Worm (Caenorhabditis elegans) whole organism, L2 larva: ENCODE measurements around the gene stdh-3.

ENCODE experiments used
- C34F6.9 ChIP-seq: fragments of 150-350 bp; optimal IDR thresholded peaks from 2 replicates; lab custom pipeline; 2014; ENCODE audit warnings: missing biosample characterization, missing genetic modification characterization
- R02D3.7 ChIP-seq: fragments of 150-350 bp; optimal IDR thresholded peaks from 2 replicates; lab custom pipeline; 2014; ENCODE audit warnings: missing biosample characterization, missing genetic modification characterization
- Y55F3AM.14 ChIP-seq: fragments of 200-800 bp; sonication (Bioruptor generic); optimal IDR thresholded peaks from 2 replicates; lab custom pipeline; 2018; ENCODE audit warnings: mild to moderate bottlenecking, missing genetic modification characterization, missing compliant biosample characterization
- ZK546.5 ChIP-seq: sonication (generic microtip); optimal IDR thresholded peaks from 2 replicates; lab custom pipeline; 2017; ENCODE audit warnings: missing biosample characterization, missing genetic modification characterization
- alr-1 ChIP-seq: fragments of 150-350 bp; optimal IDR thresholded peaks from 2 replicates; lab custom pipeline; 2014; ENCODE audit warnings: missing biosample characterization, missing genetic modification characterization
- aly-2 ChIP-seq: fragments of 150-350 bp; optimal IDR thresholded peaks from 2 replicates; lab custom pipeline; 2014; ENCODE audit warnings: missing biosample characterization, missing genetic modification characterization
- ama-1 ChIP-seq: fragments of 150-350 bp; optimal IDR thresholded peaks from 2 replicates; lab custom pipeline; 2018; ENCODE audit warnings: inconsistent platforms
- blmp-1 ChIP-seq: sonication (generic microtip); optimal IDR thresholded peaks from 2 replicates; lab custom pipeline; 2017; ENCODE audit warnings: missing genetic modification characterization, mild to moderate bottlenecking, missing compliant biosample characterization, antibody characterized with exemption, moderate library complexity; ENCODE audit not compliant: insufficient read depth
- crh-2 ChIP-seq: sonication (generic microtip); optimal IDR thresholded peaks from 2 replicates; lab custom pipeline; 2017; ENCODE audit warnings: missing biosample characterization, missing genetic modification characterization
- dmd-4 ChIP-seq: sonication (generic microtip); optimal IDR thresholded peaks from 2 replicates; lab custom pipeline; 2017; ENCODE audit warnings: missing biosample characterization, missing genetic modification characterization
- egl-27 ChIP-seq: sonication (generic microtip); optimal IDR thresholded peaks from 3 replicates; lab custom pipeline; 2017; ENCODE audit warnings: missing biosample characterization, missing genetic modification reagents, missing genetic modification characterization
- elt-1 ChIP-seq: fragments of 150-350 bp; optimal IDR thresholded peaks from 2 replicates; lab custom pipeline; 2014; ENCODE audit warnings: missing biosample characterization, missing genetic modification characterization
- fos-1 ChIP-seq: fragments of 150-350 bp; optimal IDR thresholded peaks from 2 replicates; lab custom pipeline; 2014; ENCODE audit warnings: missing biosample characterization, missing genetic modification characterization
- lin-11 ChIP-seq: fragments of 150-350 bp; sonication (generic microtip); optimal IDR thresholded peaks from 2 replicates; lab custom pipeline; 2014; ENCODE audit warnings: missing biosample characterization, missing genetic modification characterization, inconsistent platforms, mixed read lengths
- lin-13 ChIP-seq: fragments of 150-350 bp; optimal IDR thresholded peaks from 2 replicates; lab custom pipeline; 2014; ENCODE audit warnings: missing biosample characterization, missing genetic modification reagents, missing genetic modification characterization
- lin-39 ChIP-seq: fragments of 150-350 bp; optimal IDR thresholded peaks from 2 replicates; lab custom pipeline; 2014; ENCODE audit warnings: missing biosample characterization, missing genetic modification reagents, missing genetic modification characterization
- mab-5 ChIP-seq: fragments of 150-350 bp; optimal IDR thresholded peaks from 2 replicates; lab custom pipeline; 2014; ENCODE audit warnings: missing biosample characterization, missing genetic modification characterization
- mbf-1 ChIP-seq: sonication (generic microtip); optimal IDR thresholded peaks from 2 replicates; lab custom pipeline; 2017; ENCODE audit warnings: missing biosample characterization, missing genetic modification characterization
- nhr-10 ChIP-seq: sonication (generic microtip); optimal IDR thresholded peaks from 2 replicates; lab custom pipeline; 2017; ENCODE audit warnings: missing biosample characterization, missing genetic modification characterization
- nhr-11 ChIP-seq: fragments of 150-350 bp; optimal IDR thresholded peaks from 2 replicates; lab custom pipeline; 2014; ENCODE audit warnings: missing biosample characterization, missing genetic modification characterization
- nhr-12 ChIP-seq: fragments of 150-350 bp; optimal IDR thresholded peaks from 2 replicates; lab custom pipeline; 2014; ENCODE audit warnings: missing biosample characterization, missing genetic modification characterization
- nhr-129 ChIP-seq: fragments of 150-350 bp; optimal IDR thresholded peaks from 2 replicates; lab custom pipeline; 2014; ENCODE audit warnings: missing biosample characterization, missing genetic modification characterization
- nhr-21 ChIP-seq: fragments of 150-350 bp; optimal IDR thresholded peaks from 2 replicates; lab custom pipeline; 2014; ENCODE audit warnings: missing biosample characterization, missing genetic modification characterization
- nhr-23 ChIP-seq: fragments of 150-350 bp; optimal IDR thresholded peaks from 2 replicates; lab custom pipeline; 2014; ENCODE audit warnings: missing biosample characterization, missing genetic modification reagents, missing genetic modification characterization
- nhr-25 ChIP-seq: fragments of 150-350 bp; sonication (generic microtip); optimal IDR thresholded peaks from 3 replicates; lab custom pipeline; 2014; ENCODE audit warnings: missing biosample characterization, missing genetic modification characterization
- nhr-6 ChIP-seq: fragments of 150-350 bp; optimal IDR thresholded peaks from 2 replicates; lab custom pipeline; 2014; ENCODE audit warnings: missing biosample characterization, missing genetic modification characterization
- nhr-77 ChIP-seq: fragments of 150-350 bp; optimal IDR thresholded peaks from 2 replicates; lab custom pipeline; 2014; ENCODE audit warnings: missing biosample characterization, missing genetic modification characterization
- peb-1 ChIP-seq: fragments of 150-350 bp; optimal IDR thresholded peaks from 2 replicates; lab custom pipeline; 2014; ENCODE audit warnings: missing biosample characterization, missing genetic modification characterization
- skn-1 ChIP-seq: sonication (generic microtip); optimal IDR thresholded peaks from 2 replicates; lab custom pipeline; 2017; ENCODE audit warnings: missing biosample characterization, missing genetic modification characterization
- sma-9 ChIP-seq, 2 experiments: fragments of 150-350 bp in 1 of 2; sonication (generic microtip) in 1 of 2; optimal IDR thresholded peaks; 2 replicates each; lab custom pipeline; 2014 to 2016; ENCODE audit warnings: missing genetic modification characterization in 2 of 2, mild to moderate bottlenecking in 1 of 2, missing biosample characterization in 1 of 2, missing compliant biosample characterization in 1 of 2, missing genetic modification reagents in 1 of 2, moderate library complexity in 1 of 2
- unc-55 ChIP-seq: fragments of 150-350 bp; sonication (generic microtip); optimal IDR thresholded peaks from 3 replicates; lab custom pipeline; 2014; ENCODE audit warnings: missing biosample characterization, missing genetic modification reagents, missing genetic modification characterization
- unc-62 ChIP-seq: fragments of 150-350 bp; optimal IDR thresholded peaks from 2 replicates; lab custom pipeline; 2014; ENCODE audit warnings: missing biosample characterization, missing genetic modification reagents, missing genetic modification characterization
- zag-1 ChIP-seq: fragments of 150-350 bp; optimal IDR thresholded peaks from 2 replicates; lab custom pipeline; 2014; ENCODE audit warnings: missing biosample characterization, missing genetic modification characterization
- ztf-1 ChIP-seq: fragments of 200-800 bp; sonication (Bioruptor generic); conservative IDR thresholded peaks from 2 replicates; pipeline ENCODE4 v1.3.6; 2022; ENCODE audit warnings: missing genetic modification characterization, missing compliant biosample characterization

The stdh-3 gene

ce11 chrV:13918341-13918740 is 13.9 kb downstream of the stdh-3 start, which contains the start of gene str-250:
Gene str-250 (plus strand): TSS chrV:13918641.
- no peak for TF ChIP-seq nhr-12 (tag; lab: Kevin White, UChicago)
- TF ChIP-seq nhr-129 (tag; lab: Kevin White, UChicago) = no peak
- TF ChIP-seq ztf-1 (GFP tag; lab: Robert Waterston, UW) = no peak
- no peak for TF ChIP-seq aly-2 (tag; lab: Kevin White, UChicago)
- no peak for TF ChIP-seq nhr-21 (tag; lab: Kevin White, UChicago)
- no peak for TF ChIP-seq lin-11 (tag; lab: Kevin White, UChicago)
- TF ChIP-seq lin-39 (tag; lab: Kevin White, UChicago) = no peak
- TF ChIP-seq mab-5 (tag; lab: Kevin White, UChicago) = no peak
- TF ChIP-seq skn-1 (tag; lab: Kevin White, UChicago) = no peak
- TF ChIP-seq peb-1 (tag; lab: Kevin White, UChicago) = no peak
- TF ChIP-seq fos-1 = no peak
- no peak for TF ChIP-seq crh-2 (tag; lab: Kevin White, UChicago)
- no peak for TF ChIP-seq zag-1 (tag; lab: Kevin White, UChicago)
- TF ChIP-seq nhr-23 (tag; lab: Kevin White, UChicago) = no peak
- no peak for TF ChIP-seq nhr-10
- no peak for TF ChIP-seq Y55F3AM.14 (GFP tag; lab: Kevin White, UChicago)
- TF ChIP-seq sma-9 (GFP tag; optimal IDR thresholded peaks at IDR 0.05; lab: Kevin White, UChicago) = no peak
- no peak for TF ChIP-seq sma-9 (tag; optimal IDR thresholded peaks at IDR 0.05; lab: Kevin White, UChicago)

ce11 chrV:13920730-13921129 is 16.3 kb downstream of the stdh-3 start, which contains the start of gene srx-42:
Gene srx-42 (plus strand): TSS chrV:13921030.
- no peak for TF ChIP-seq unc-62
- TF ChIP-seq mbf-1 (tag; lab: Kevin White, UChicago) = no peak
- TF ChIP-seq dmd-4 (tag; lab: Kevin White, UChicago) = no peak
- no peak for TF ChIP-seq lin-39 (tag; lab: Kevin White, UChicago)

ce11 chrV:13923851-13924250 is 19.4 kb downstream of the stdh-3 start, which contains the start of gene srxa-11:
Gene srxa-11 (plus strand): TSS chrV:13924151.
- TF ChIP-seq alr-1 = no peak
- TF ChIP-seq blmp-1 = no peak
- no peak for TF ChIP-seq ZK546.5
- TF ChIP-seq nhr-10 = no peak
- no peak for TF ChIP-seq ztf-1 (GFP tag; lab: Robert Waterston, UW)
- TF ChIP-seq unc-55 = no peak
- TF ChIP-seq lin-13 (GFP tag; lab: Kevin White, UChicago) = no peak
- no peak for TF ChIP-seq nhr-11
- TF ChIP-seq C34F6.9 (tag; lab: Kevin White, UChicago) = no peak
- TF ChIP-seq egl-27 = no peak
- no peak for TF ChIP-seq zag-1 (tag; lab: Kevin White, UChicago)
- no peak for TF ChIP-seq nhr-25
- no peak for TF ChIP-seq elt-1 (tag; lab: Kevin White, UChicago)
- TF ChIP-seq unc-62 = no peak
- TF ChIP-seq nhr-12 (tag; lab: Kevin White, UChicago) = no peak
- TF ChIP-seq nhr-23 (tag; lab: Kevin White, UChicago) = no peak
- no peak for TF ChIP-seq peb-1 (tag; lab: Kevin White, UChicago)

ce11 chrV:13926398-13926797 is 22.0 kb downstream of the stdh-3 start, which contains the start of gene srxa-12:
Gene srxa-12 (plus strand): TSS chrV:13926698.
- no peak for TF ChIP-seq nhr-23 (tag; lab: Kevin White, UChicago)
- TF ChIP-seq blmp-1 = no peak
- no peak for TF ChIP-seq alr-1

- TF ChIP-seq alr-1 = no peak
- TF ChIP-seq R02D3.7 (tag; lab: Kevin White, UChicago) = no peak
- TF ChIP-seq nhr-23 (tag; lab: Kevin White, UChicago) = no peak
- TF ChIP-seq aly-2 (tag; lab: Kevin White, UChicago) = no peak
- TF ChIP-seq unc-62 = no peak
- no peak for TF ChIP-seq egl-27
- no peak for TF ChIP-seq nhr-77 (tag; lab: Kevin White, UChicago)
- no peak for TF ChIP-seq nhr-6 (tag; lab: Kevin White, UChicago)
- no peak for TF ChIP-seq nhr-11
- no peak for TF ChIP-seq dmd-4 (tag; lab: Kevin White, UChicago)
- TF ChIP-seq ama-1 = no peak
- TF ChIP-seq, all 48 proteins: peak for 0
These were observed 25.1 kb downstream of the stdh-3 start, which contains the start of gene srxa-13 for ce11 chrV:13929503-13929902. Gene srxa-13 (plus strand): TSS chrV:13929803.
